Worm (Caenorhabditis elegans): ENCODE results near the gene F07B7.7.
"Not testable (repeated sequence)": the region's sequence is repeated elsewhere in the genome, so short reads cannot be mapped to it uniquely, and the experiment has no call there.

F07B7.7 gene

DNA sequence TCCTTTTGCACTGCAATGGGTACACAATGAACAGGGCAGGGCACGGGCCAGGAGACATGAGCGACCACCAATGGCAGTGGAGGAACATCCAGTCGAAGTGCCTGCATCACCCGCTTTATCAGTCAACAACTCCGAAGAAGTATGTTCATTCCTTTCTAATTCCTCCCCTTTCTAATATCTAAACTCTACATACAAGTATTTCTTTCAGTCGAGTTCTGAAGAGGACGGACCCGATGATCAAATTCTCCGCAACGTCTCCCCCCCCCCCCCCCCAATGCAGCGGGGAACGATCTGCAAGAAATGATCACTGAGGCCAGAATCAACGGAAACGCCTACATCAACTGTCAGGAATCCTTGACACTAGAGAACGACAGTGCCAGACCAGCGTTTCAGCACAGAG, at the start of gene F07B7.7:
Gene F07B7.7 (plus strand): TSS at position 301 of the 400 bp plus-strand sequence.
- TF ChIP-seq hmg-4 (GFP tag; optimal IDR thresholded peaks at IDR 0.05); hmbx-1 (tag; optimal IDR thresholded peaks at IDR 0.05); tra-4 (tag; optimal IDR thresholded peaks at IDR 0.05): not testable (repeated sequence)

DNA sequence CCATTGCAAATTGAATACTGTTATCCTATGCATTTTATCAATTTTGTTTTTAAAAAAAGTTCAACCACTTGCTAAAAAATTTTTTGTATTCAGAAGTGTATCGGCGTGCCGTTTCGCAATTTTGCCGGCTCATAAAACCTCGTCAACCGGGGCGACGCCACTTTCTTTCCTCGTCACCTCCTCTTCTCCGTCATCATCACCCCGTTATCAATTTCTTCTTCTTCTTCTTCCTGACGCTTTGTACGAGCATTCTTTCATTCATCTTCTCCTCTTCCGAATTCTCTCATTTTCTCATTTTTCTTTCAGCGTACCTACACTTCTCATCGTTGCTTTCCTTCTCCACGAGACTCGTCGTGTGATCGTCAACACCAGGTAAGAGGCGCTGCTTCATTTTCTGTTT, 49.2 kb upstream of the F07B7.7 start, which contains the start of gene sup-37:
Gene sup-37 (plus strand): TSS at position 301 of the 400 bp plus-strand sequence.
- TF ChIP-seq hmg-4 (GFP tag; optimal IDR thresholded peaks at IDR 0.05): no peak
- no peak for TF ChIP-seq hnd-1 (tag; optimal IDR thresholded peaks at IDR 0.05)
- TF ChIP-seq hmbx-1 (tag; optimal IDR thresholded peaks at IDR 0.05): no peak
- no peak for TF ChIP-seq ceh-36 (tag; optimal IDR thresholded peaks at IDR 0.05)
- no peak for TF ChIP-seq tra-4 (tag; optimal IDR thresholded peaks at IDR 0.05)
- TF ChIP-seq tbx-11 (GFP tag; IDR thresholded peaks at IDR 0.05): no peak
- TF ChIP-seq flt-1 (GFP tag; IDR thresholded peaks at IDR 0.05): no peak
- TF ChIP-seq ets-7 (tag; optimal IDR thresholded peaks at IDR 0.05): no peak
- TF ChIP-seq B0310.2 (tag; optimal IDR thresholded peaks at IDR 0.05): no peak
- TF ChIP-seq ama-1 (optimal IDR thresholded peaks at IDR 0.05): no peak

DNA sequence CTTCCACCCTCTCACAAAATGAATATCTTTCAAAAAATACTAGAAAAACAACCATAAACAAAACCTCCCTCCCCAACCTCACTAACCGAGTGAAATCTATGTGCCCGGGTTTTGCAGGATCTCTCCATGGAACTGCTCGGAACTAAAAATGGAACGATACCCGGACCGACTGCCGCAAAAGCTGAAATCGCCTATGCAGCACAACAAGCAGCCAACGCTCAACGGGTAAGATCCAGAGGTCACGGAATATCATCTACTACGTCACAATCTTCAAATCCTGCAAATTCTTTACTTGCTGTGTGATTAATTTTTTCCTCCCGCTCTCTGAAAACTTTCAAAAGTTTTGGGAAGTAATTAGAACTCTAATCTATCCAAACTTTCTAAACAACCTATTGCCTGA, 46.1 kb upstream of the F07B7.7 start:
- TF ChIP-seq pes-1 (GFP tag; IDR thresholded peaks at IDR 0.05) (no peak), hmg-4 (GFP tag; optimal IDR thresholded peaks at IDR 0.05) (no peak), scrt-1 (GFP tag; IDR thresholded peaks at IDR 0.05) (no peak), ets-7 (tag; optimal IDR thresholded peaks at IDR 0.05) (no peak), aly-1 (tag; optimal IDR thresholded peaks at IDR 0.05) (no peak), sea-1 (GFP tag; conservative IDR thresholded peaks at IDR 0.05) (no peak), hnd-1 (tag; optimal IDR thresholded peaks at IDR 0.05) (no peak), F13C5.2 (tag; optimal IDR thresholded peaks at IDR 0.05) (no peak), B0310.2 (tag; optimal IDR thresholded peaks at IDR 0.05) (no peak), tbx-11 (GFP tag; IDR thresholded peaks at IDR 0.05) (no peak), flt-1 (GFP tag; IDR thresholded peaks at IDR 0.05) (no peak), ama-1 (optimal IDR thresholded peaks at IDR 0.05) (no peak), ceh-36 (tag; optimal IDR thresholded peaks at IDR 0.05) (no peak), ceh-13 (GFP tag; optimal IDR thresholded peaks at IDR 0.05) (no peak)

DNA sequence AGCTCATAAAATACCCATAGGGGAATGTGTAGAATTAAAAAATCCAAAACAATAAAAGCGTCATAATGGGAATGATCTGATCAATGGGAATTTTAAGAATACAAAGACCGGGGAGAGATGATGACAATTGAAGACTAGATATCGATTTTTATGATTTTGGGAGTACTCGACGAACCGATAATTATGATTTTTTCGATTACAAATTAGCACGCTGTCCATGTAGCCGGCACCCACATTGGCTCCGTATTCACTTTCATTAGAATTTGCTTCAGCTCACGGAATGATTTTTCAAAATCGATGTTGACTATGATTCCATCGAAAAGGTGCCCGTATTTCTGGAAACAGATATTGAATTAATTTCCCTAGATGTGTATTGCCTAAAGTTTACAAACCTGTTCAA, 42.6 kb upstream of the F07B7.7 start:
- TF ChIP-seq ceh-36 (tag; optimal IDR thresholded peaks at IDR 0.05) (no peak), ama-1 (optimal IDR thresholded peaks at IDR 0.05) (peak; percentile 55)

DNA sequence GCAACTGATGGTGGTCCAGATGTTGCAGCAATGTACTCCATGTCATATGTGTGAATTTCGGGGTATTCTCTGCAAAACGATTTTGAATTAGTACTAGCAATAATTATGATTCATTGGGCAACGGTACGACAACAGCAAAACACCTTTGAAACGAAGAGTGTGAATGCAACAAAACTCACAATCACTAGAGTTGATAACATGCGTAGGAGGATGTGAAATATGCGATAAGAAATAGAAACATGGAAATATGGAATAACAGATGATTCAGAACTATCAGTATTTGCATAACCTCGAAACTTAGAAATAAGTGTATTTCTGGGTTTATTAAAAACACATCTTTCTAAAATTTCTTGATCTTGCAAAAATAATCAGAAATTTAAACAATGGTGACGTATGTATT, 39.9 kb upstream of the F07B7.7 start:
- TF ChIP-seq tbx-11 (GFP tag; IDR thresholded peaks at IDR 0.05) (no peak), ama-1 (optimal IDR thresholded peaks at IDR 0.05) (no peak), ceh-13 (GFP tag; optimal IDR thresholded peaks at IDR 0.05) (no peak), B0310.2 (tag; optimal IDR thresholded peaks at IDR 0.05) (no peak), tbx-37 (GFP tag; conservative IDR thresholded peaks at IDR 0.05) (no peak), scrt-1 (GFP tag; IDR thresholded peaks at IDR 0.05) (no peak), F13C5.2 (tag; optimal IDR thresholded peaks at IDR 0.05) (no peak), hmbx-1 (tag; optimal IDR thresholded peaks at IDR 0.05) (no peak), hnd-1 (tag; optimal IDR thresholded peaks at IDR 0.05) (no peak), sea-1 (GFP tag; conservative IDR thresholded peaks at IDR 0.05) (no peak), aly-1 (tag; optimal IDR thresholded peaks at IDR 0.05) (no peak), ceh-36 (tag; optimal IDR thresholded peaks at IDR 0.05) (no peak)

DNA sequence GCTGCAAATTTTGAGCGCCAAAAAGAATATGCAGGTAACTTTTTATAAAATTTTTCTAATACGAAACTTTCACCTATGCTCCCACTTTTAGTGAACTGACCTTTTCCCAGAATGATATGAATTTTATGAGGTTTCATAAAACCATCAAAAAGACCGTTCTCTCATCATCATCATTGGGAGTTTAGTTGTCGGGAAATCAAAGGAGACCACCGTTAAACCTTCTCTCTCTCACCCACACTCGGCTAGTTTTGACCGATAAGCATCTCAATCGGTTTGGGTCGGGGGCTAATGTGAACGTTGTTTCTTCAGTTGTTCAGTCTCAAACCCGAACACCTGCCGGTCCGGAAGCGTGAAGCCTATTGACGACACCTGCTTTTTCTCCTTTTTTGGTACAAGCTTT, 39.2 kb upstream of the F07B7.7 start:
- TF ChIP-seq sea-1 (GFP tag; conservative IDR thresholded peaks at IDR 0.05): no peak

DNA sequence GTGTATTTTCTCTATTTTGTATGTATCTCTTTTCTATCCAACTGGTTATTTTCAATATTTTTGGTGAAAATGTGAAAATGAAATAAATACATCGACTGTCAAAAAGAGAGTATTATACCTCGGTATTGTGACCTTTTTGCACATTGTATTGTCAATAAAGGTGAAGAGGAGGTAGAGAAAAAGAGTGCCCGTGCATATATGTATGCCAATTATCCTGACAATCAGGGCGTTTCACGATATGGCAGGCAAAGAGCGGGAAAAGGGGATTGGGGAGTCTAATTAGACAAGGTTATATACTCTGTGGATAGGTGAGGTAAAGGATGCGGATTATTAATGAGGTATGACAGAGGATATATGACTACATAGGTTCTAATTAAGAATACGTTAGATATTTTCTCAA, 38.5 kb upstream of the F07B7.7 start:
- TF ChIP-seq B0310.2 (tag; optimal IDR thresholded peaks at IDR 0.05): peak; percentile 12
- TF ChIP-seq scrt-1 (GFP tag; IDR thresholded peaks at IDR 0.05): no peak

DNA sequence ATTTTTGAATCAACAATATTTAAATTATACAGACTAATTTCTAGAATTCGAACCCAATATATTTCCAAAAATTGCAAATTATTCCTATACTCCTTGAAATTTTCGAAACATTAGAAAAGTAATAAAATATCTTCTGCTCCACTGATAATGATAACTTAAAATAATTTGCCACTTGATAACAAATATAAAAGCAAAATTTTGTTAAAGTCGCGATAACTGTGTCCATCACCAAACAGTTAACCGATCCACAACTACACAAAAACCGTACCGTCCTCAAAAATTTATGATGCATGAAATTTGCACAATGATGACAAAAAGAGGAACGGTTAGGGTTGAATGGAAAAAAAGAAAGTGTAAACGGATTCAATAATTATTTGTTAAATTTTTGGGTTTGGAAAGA, 36.9 kb upstream of the F07B7.7 start:
- TF ChIP-seq sea-1 (GFP tag; conservative IDR thresholded peaks at IDR 0.05): no peak
- no peak for TF ChIP-seq ceh-13 (GFP tag; optimal IDR thresholded peaks at IDR 0.05)

DNA sequence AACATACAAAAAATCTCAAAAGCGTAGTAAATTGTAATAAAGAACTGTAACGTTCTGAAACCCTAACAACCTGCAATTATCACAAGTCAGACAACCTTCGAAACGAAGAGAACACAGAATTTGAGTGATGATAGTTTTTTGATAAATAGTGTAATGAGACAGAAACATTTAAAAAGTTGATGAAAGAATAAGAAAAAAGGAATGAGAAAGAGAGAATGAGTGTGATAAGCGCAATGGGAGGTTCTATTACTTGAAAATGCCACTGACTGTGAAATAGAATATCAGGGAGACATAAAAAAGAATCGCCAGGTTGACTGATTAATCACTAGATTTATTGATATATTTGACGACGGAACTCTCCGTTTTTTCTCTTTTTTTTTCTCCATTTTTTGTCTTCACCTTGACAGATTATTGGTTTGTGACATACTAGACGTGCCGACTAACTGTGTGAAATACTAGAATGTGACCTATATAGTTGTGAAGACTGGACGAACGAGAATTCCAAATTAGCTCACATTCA, 36.1 kb upstream of the F07B7.7 start:
- TF ChIP-seq pes-1 (GFP tag; IDR thresholded peaks at IDR 0.05): no peak
- no peak for TF ChIP-seq hmg-4 (GFP tag; optimal IDR thresholded peaks at IDR 0.05)
- TF ChIP-seq ceh-13 (GFP tag; optimal IDR thresholded peaks at IDR 0.05): no peak
- no peak for TF ChIP-seq tra-4 (tag; optimal IDR thresholded peaks at IDR 0.05)
- TF ChIP-seq scrt-1 (GFP tag; IDR thresholded peaks at IDR 0.05): no peak
- TF ChIP-seq B0310.2 (tag; optimal IDR thresholded peaks at IDR 0.05): no peak
- TF ChIP-seq F13C5.2 (tag; optimal IDR thresholded peaks at IDR 0.05): no peak
- TF ChIP-seq tbx-37 (GFP tag; conservative IDR thresholded peaks at IDR 0.05): no peak
- TF ChIP-seq tbx-11 (GFP tag; IDR thresholded peaks at IDR 0.05): no peak
- no peak for TF ChIP-seq sea-1 (GFP tag; conservative IDR thresholded peaks at IDR 0.05)
